Worm (Caenorhabditis elegans): ENCODE data around the gene fat-5.
A peak's percentile ranks its signal among the peaks of the same experiment; 100 is the strongest.

The fat-5 gene

DNA sequence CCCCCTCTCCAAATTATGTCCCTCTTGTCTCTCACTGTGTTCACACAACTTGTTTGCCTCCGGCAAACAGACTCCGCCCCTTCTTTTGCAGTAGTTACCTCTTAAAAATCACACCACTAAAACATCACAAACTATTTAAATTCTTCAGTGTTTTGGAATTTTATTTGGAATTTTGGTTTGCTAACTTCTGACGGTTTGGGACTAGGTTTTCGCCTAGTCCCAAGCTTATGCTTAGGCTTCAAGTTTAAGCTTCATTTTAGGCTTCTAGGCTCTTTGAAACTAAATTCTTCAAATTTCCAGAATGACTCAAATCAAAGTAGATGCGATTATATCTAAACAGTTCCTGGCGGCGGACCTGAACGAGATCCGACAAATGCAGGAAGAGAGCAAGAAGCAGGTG, at the start of gene fat-5:
Gene fat-5 (plus strand): TSS at position 301 of the 400 bp plus-strand sequence.
- TF ChIP-seq aha-1 (tag) (peak; percentile 41), daf-19 (GFP tag; conservative IDR thresholded peaks at IDR 0.05) (no peak)

DNA sequence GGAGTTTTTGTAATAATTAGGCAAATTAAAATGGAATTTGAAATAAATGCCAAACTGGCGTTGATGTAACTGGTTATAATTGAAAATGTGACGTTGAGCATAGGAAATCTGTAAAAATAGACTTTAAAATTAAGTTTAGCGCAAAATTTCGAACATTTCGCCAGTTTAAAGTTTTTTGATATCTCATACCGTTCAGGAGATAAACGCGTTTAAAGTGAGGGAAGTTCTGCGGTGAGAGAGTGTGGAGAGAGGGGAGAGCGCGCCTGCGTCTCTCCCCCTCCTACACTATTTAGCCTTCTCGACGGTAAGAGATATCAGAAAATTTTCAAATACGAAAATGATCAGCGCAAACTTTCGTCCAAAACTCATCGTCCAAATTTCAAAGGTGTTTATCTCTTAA, 48.3 kb upstream of the fat-5 start, which contains the start of gene str-92:
Gene str-92 (minus strand): TSS at position 101 of the 400 bp plus-strand sequence.
- TF ChIP-seq jun-1 (tag; optimal IDR thresholded peaks at IDR 0.05) = no peak
- TF ChIP-seq Y75B8A.6 (GFP tag; IDR thresholded peaks at IDR 0.05) = no peak
- TF ChIP-seq ceh-32 (tag; optimal IDR thresholded peaks at IDR 0.05; ENCODE audit: poor library complexity) = no peak
- no peak for TF ChIP-seq daf-12 (tag; optimal IDR thresholded peaks at IDR 0.05)
- no peak for TF ChIP-seq nhr-41 (GFP tag; IDR thresholded peaks at IDR 0.05)
- no peak for TF ChIP-seq fos-1 (tag; optimal IDR thresholded peaks at IDR 0.05)
- TF ChIP-seq mxl-2 (GFP tag; conservative IDR thresholded peaks at IDR 0.05) = no peak
- TF ChIP-seq madf-9 (GFP tag; conservative IDR thresholded peaks at IDR 0.05) = no peak
- no peak for TF ChIP-seq sdz-12 (GFP tag; optimal IDR thresholded peaks at IDR 0.05)
- no peak for TF ChIP-seq lin-38 (GFP tag; IDR thresholded peaks at IDR 0.05)
- TF ChIP-seq attf-4 (tag; optimal IDR thresholded peaks at IDR 0.05) = no peak
- no peak for TF ChIP-seq saeg-2 (GFP tag; IDR thresholded peaks at IDR 0.05)
- TF ChIP-seq zip-2 (tag; optimal IDR thresholded peaks at IDR 0.05) = no peak
- no peak for TF ChIP-seq cey-2 (tag; optimal IDR thresholded peaks at IDR 0.05; ENCODE audit: borderline replicate concordance, insufficient read depth)
- TF ChIP-seq snpc-1.2 (GFP tag; IDR thresholded peaks at IDR 0.05) = no peak
- no peak for TF ChIP-seq mxl-3 (GFP tag; optimal IDR thresholded peaks at IDR 0.05)
- TF ChIP-seq zfp-2 (tag; optimal IDR thresholded peaks at IDR 0.05) = no peak
- no peak for TF ChIP-seq nhr-111 (GFP tag; optimal IDR thresholded peaks at IDR 0.05)
- TF ChIP-seq madf-5 (GFP tag; IDR thresholded peaks at IDR 0.05) = no peak
- TF ChIP-seq arid-1 (GFP tag; conservative IDR thresholded peaks at IDR 0.05) = no peak

- TF ChIP-seq set-16 (GFP tag; IDR thresholded peaks at IDR 0.05) = peak; percentile 84
- no peak for TF ChIP-seq lin-13 (GFP tag; optimal IDR thresholded peaks at IDR 0.05)
Observed at ce11 chrV:17683290-17683689, 41.5 kb upstream of the fat-5 start.

- TF ChIP-seq lim-7 (GFP tag; IDR thresholded peaks at IDR 0.05) (no peak), mdl-1 (tag; optimal IDR thresholded peaks at IDR 0.05) (no peak), nhr-28 (tag; optimal IDR thresholded peaks at IDR 0.05) (no peak), fos-1 (tag; optimal IDR thresholded peaks at IDR 0.05) (no peak), D1046.2 (GFP tag; IDR thresholded peaks at IDR 0.05) (no peak), ceh-28 (tag; optimal IDR thresholded peaks at IDR 0.05) (no peak), ceh-32 (tag; optimal IDR thresholded peaks at IDR 0.05; ENCODE audit: poor library complexity) (no peak), dmd-9 (GFP tag; IDR thresholded peaks at IDR 0.05) (no peak), rbr-2 (tag; optimal IDR thresholded peaks at IDR 0.05) (no peak), arid-1 (GFP tag; conservative IDR thresholded peaks at IDR 0.05) (no peak), dve-1 (tag; optimal IDR thresholded peaks at IDR 0.05; ENCODE audit: insufficient read depth) (no peak), pqm-1 (tag; optimal IDR thresholded peaks at IDR 0.05) (no peak), ces-1 (GFP tag; optimal IDR thresholded peaks at IDR 0.05) (no peak), madf-5 (GFP tag; IDR thresholded peaks at IDR 0.05) (no peak), skn-1 (tag; optimal IDR thresholded peaks at IDR 0.05) (no peak), nhr-41 (GFP tag; IDR thresholded peaks at IDR 0.05) (no peak), R02D3.7 (tag; optimal IDR thresholded peaks at IDR 0.05) (no peak), nhr-111 (GFP tag; optimal IDR thresholded peaks at IDR 0.05) (no peak)
Observed at ce11 chrV:17683763-17684162, 41.0 kb upstream of the fat-5 start, which contains the start of gene F59A1.15. Gene F59A1.15, minus strand, starts transcription at chrV:17683863.

Measured in whole organism, L4 larva.